Fruit fly (Drosophila melanogaster) whole organism, larva: ENCODE data around the gene Doa.

Experiments
- noc ChIP-seq: fragments of 200-800 bp; sonication (Bioruptor generic); optimal IDR thresholded peaks from 3 replicates; lab custom pipeline; 2019; ENCODE audit warnings: missing biosample characterization, mild to moderate bottlenecking, missing genetic modification characterization, moderate library complexity

Gene Doa

dm6 chr3R:28887559-28888432 lies at the start of gene Doa, which contains the start of gene CG33203:
TSS of gene Doa (plus strand) at chr3R:28888073.
TSS of gene CG33203 (minus strand) at chr3R:28887709.
- no peak for TF ChIP-seq noc (tag; lab: Kevin White, UChicago)

- TF ChIP-seq noc (tag; lab: Kevin White, UChicago), result no peak
Measured at dm6 chr3R:28840620-28841019, 47.3 kb upstream of the Doa start.

dm6 chr3R:28841968-28842367 lies 45.9 kb upstream of the Doa start:
- no peak for TF ChIP-seq noc (tag; lab: Kevin White, UChicago)

dm6 chr3R:28842431-28842830 lies 45.4 kb upstream of the Doa start:
- TF ChIP-seq noc (tag; lab: Kevin White, UChicago), result no peak

dm6 chr3R:28843776-28844610 lies 43.9 kb upstream of the Doa start:
- TF ChIP-seq noc (tag; lab: Kevin White, UChicago), result no peak

- TF ChIP-seq noc (tag; lab: Kevin White, UChicago), result peak; percentile 72
Measured at dm6 chr3R:28844611-28845376, 43.1 kb upstream of the Doa start, which contains the start of the genes Apc and spg. TSS of gene Apc (minus strand) at chr3R:28844748. TSS of gene spg (plus strand) at chr3R:28845270.

dm6 chr3R:28845377-28845876 lies 42.4 kb upstream of the Doa start:
- TF ChIP-seq noc (tag; lab: Kevin White, UChicago), result peak; percentile 24

- TF ChIP-seq noc (tag; lab: Kevin White, UChicago), result no peak
Measured at dm6 chr3R:28845981-28846380, 41.9 kb upstream of the Doa start.

dm6 chr3R:28846877-28847529 lies 40.9 kb upstream of the Doa start:
- no peak for TF ChIP-seq noc (tag; lab: Kevin White, UChicago)

- no peak for TF ChIP-seq noc (tag; lab: Kevin White, UChicago)
Measured at dm6 chr3R:28847547-28848316, 40.1 kb upstream of the Doa start.

dm6 chr3R:28848693-28849470 lies 39.0 kb upstream of the Doa start:
- no peak for TF ChIP-seq noc (tag; lab: Kevin White, UChicago)

- no peak for TF ChIP-seq noc (tag; lab: Kevin White, UChicago)
Measured at dm6 chr3R:28850662-28851257, 37.1 kb upstream of the Doa start.

- no peak for TF ChIP-seq noc (tag; lab: Kevin White, UChicago)
Measured at dm6 chr3R:28851530-28851929, 36.3 kb upstream of the Doa start.
